Worm (Caenorhabditis elegans): ENCODE results near the gene R74.8.
A peak's percentile ranks its signal among the peaks of the same experiment; 100 is the strongest.

The R74.8 gene

ce11 chrIII:4237660-4238059 is 31.6 kb downstream of the R74.8 start (continued):
- TF ChIP-seq elt-4 (tag; optimal IDR thresholded peaks at IDR 0.05) (no peak), nfya-1 (tag; optimal IDR thresholded peaks at IDR 0.05) (peak; percentile 83), ceh-24 (tag; optimal IDR thresholded peaks at IDR 0.05) (no peak), ceh-30 (tag; optimal IDR thresholded peaks at IDR 0.05) (peak; percentile 57), rnt-1 (tag; optimal IDR thresholded peaks at IDR 0.05) (peak; percentile 92), pha-4 (tag; optimal IDR thresholded peaks at IDR 0.05) (no peak), ceh-6 (GFP tag; optimal IDR thresholded peaks at IDR 0.05) (no peak), hlh-30 (tag; optimal IDR thresholded peaks at IDR 0.05; ENCODE audit: insufficient read depth) (peak; percentile 93), dve-1 (tag; optimal IDR thresholded peaks at IDR 0.05) (peak; percentile 74), pqm-1 (tag; optimal IDR thresholded peaks at IDR 0.05) (peak; percentile 81), C38D4.7 (GFP tag; optimal IDR thresholded peaks at IDR 0.05) (no peak), eyg-1 (tag; optimal IDR thresholded peaks at IDR 0.05) (peak; percentile 11), sox-2 (GFP tag; IDR thresholded peaks at IDR 0.05) (no peak), pha-2 (tag; optimal IDR thresholded peaks at IDR 0.05) (no peak), syd-9 (tag; optimal IDR thresholded peaks at IDR 0.05) (peak; percentile 38), pat-9 (tag; optimal IDR thresholded peaks at IDR 0.05) (no peak), tbx-7 (tag; optimal IDR thresholded peaks at IDR 0.05) (peak; percentile 5), unc-42 (tag; optimal IDR thresholded peaks at IDR 0.05) (peak; percentile 59), pros-1 (tag; optimal IDR thresholded peaks at IDR 0.05) (peak; percentile 76), K09A11.1 (tag; optimal IDR thresholded peaks at IDR 0.05; ENCODE audit: insufficient read depth) (no peak), ceh-45 (GFP tag; IDR thresholded peaks at IDR 0.05) (no peak), madf-2 (tag; optimal IDR thresholded peaks at IDR 0.05) (no peak), hlh-8 (tag; optimal IDR thresholded peaks at IDR 0.05) (peak; percentile 50), K02D7.2 (tag; optimal IDR thresholded peaks at IDR 0.05) (no peak), F13H6.1 (tag; optimal IDR thresholded peaks at IDR 0.05) (peak; percentile 74), ref-2 (tag; optimal IDR thresholded peaks at IDR 0.05) (peak; percentile 75), ttx-3 (tag; optimal IDR thresholded peaks at IDR 0.05) (no peak), sdc-2 (tag; optimal IDR thresholded peaks at IDR 0.05) (peak; percentile 34), ceh-22 (tag; optimal IDR thresholded peaks at IDR 0.05) (peak; percentile 39), ceh-19 (GFP tag; optimal IDR thresholded peaks at IDR 0.05) (peak; percentile 28), ets-4 (tag; optimal IDR thresholded peaks at IDR 0.05) (peak; percentile 28), pax-1 (tag; optimal IDR thresholded peaks at IDR 0.05) (no peak), ceh-34 (tag; optimal IDR thresholded peaks at IDR 0.05) (peak; percentile 70), nhr-11 (tag; optimal IDR thresholded peaks at IDR 0.05) (peak; percentile 91)

- TF ChIP-seq pha-4 (tag; optimal IDR thresholded peaks at IDR 0.05), result no peak
- TF ChIP-seq Y22D7AL.16 (tag; optimal IDR thresholded peaks at IDR 0.05), result no peak
- TF ChIP-seq elt-2 (tag; optimal IDR thresholded peaks at IDR 0.05), result peak; percentile 77
Observed at ce11 chrIII:4240126-4240525, 34.0 kb downstream of the R74.8 start.

ce11 chrIII:4241181-4241580 is 35.1 kb downstream of the R74.8 start:
- TF ChIP-seq C08G9.2 (tag; optimal IDR thresholded peaks at IDR 0.05) (no peak), eyg-1 (tag; optimal IDR thresholded peaks at IDR 0.05) (no peak), dve-1 (tag; optimal IDR thresholded peaks at IDR 0.05) (no peak), hlh-13 (GFP tag; optimal IDR thresholded peaks at IDR 0.05) (no peak)
